Worm (Caenorhabditis elegans): ENCODE results near the gene str-158.

str-158 gene

DNA sequence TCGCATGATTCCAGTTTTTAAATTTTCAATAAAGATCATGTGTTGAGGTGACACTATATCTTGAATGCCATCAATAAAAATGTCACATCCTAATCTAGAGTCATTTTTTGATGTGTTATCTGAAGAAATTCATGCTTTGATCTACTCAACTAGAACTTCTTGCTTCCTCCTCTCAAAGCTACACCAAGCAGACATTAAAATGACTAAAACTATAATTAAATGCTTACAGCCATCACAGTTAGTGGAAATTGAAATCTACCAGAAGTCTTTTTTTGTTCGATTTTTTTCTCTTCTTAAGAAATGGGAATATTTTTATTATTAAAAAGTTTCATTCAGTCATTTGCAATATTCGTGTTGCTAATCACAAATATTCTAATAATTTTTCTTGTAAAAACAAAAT, at the start of gene str-158:
TSS of gene str-158 (plus strand) at position 301 of the 400 bp plus-strand sequence.
- TF ChIP-seq F13C5.2 (tag; optimal IDR thresholded peaks at IDR 0.05) (no peak), sea-1 (GFP tag; conservative IDR thresholded peaks at IDR 0.05) (no peak), tbx-37 (GFP tag; conservative IDR thresholded peaks at IDR 0.05) (no peak), hnd-1 (tag; optimal IDR thresholded peaks at IDR 0.05) (no peak), ceh-36 (tag; optimal IDR thresholded peaks at IDR 0.05) (no peak), aly-1 (tag; optimal IDR thresholded peaks at IDR 0.05) (no peak)

DNA sequence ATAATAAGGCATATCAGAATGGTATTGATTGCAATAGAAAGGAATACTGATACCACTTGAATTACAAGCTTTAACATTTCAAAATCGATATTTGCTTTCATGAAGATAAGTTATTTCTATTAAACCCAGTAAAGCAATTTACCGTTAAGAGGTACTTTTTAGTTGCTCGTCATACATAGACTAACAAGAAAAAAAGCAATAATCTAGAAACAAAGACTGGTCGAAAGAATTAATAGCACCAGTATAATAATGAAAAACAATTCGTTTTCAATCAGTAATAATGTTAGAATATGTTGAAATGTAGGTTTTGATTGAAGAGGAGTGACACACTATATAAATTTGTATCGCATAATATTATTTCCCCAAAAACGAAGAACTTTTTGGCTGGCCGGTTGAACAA, 47.3 kb upstream of the str-158 start, which contains the start of gene str-175:
TSS of gene str-175 (minus strand) at position 101 of the 400 bp plus-strand sequence.
- TF ChIP-seq hnd-1 (tag; optimal IDR thresholded peaks at IDR 0.05) (no peak), tra-4 (tag; optimal IDR thresholded peaks at IDR 0.05) (no peak), tbx-11 (GFP tag; IDR thresholded peaks at IDR 0.05) (no peak), F13C5.2 (tag; optimal IDR thresholded peaks at IDR 0.05) (no peak), scrt-1 (GFP tag; IDR thresholded peaks at IDR 0.05) (no peak), hmg-4 (GFP tag; optimal IDR thresholded peaks at IDR 0.05) (no peak), pes-1 (GFP tag; IDR thresholded peaks at IDR 0.05) (no peak), ceh-36 (tag; optimal IDR thresholded peaks at IDR 0.05) (no peak), ama-1 (optimal IDR thresholded peaks at IDR 0.05) (no peak), ets-7 (tag; optimal IDR thresholded peaks at IDR 0.05) (no peak), B0310.2 (tag; optimal IDR thresholded peaks at IDR 0.05) (no peak)

ce11 chrIV:4874603-4875002, 43.3 kb upstream of the str-158 start, which contains the start of gene str-174:
str-174 (minus strand) TSS chrIV:4874703.
- no peak for TF ChIP-seq B0310.2 (tag; optimal IDR thresholded peaks at IDR 0.05)
- TF ChIP-seq tbx-37 (GFP tag; conservative IDR thresholded peaks at IDR 0.05), result no peak
- TF ChIP-seq hmbx-1 (tag; optimal IDR thresholded peaks at IDR 0.05), result no peak
- no peak for TF ChIP-seq pes-1 (GFP tag; IDR thresholded peaks at IDR 0.05)
- no peak for TF ChIP-seq scrt-1 (GFP tag; IDR thresholded peaks at IDR 0.05)
- TF ChIP-seq F13C5.2 (tag; optimal IDR thresholded peaks at IDR 0.05), result no peak
- no peak for TF ChIP-seq aly-1 (tag; optimal IDR thresholded peaks at IDR 0.05)

DNA sequence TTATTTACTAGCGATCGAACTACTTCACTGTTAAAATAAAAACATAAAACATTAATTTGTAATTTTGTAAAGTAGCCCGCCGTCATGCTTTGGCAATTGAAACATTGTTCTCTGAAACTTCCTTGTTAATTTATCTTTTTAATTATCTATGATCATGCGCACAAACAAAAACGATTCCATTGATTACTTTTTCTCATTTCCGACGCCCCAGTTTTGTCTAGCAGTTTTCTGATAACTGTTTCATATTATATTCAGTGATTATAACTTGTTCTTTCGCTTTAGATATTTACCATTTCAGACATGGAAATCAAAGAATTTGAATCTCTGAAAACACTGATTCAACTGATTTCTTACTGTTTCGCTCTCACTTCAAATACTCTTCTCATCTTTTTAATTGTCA, 40.8 kb upstream of the str-158 start, which contains the start of gene str-170:
TSS of gene str-170 (plus strand) at position 301 of the 400 bp plus-strand sequence.
- TF ChIP-seq ceh-36 (tag; optimal IDR thresholded peaks at IDR 0.05) (no peak), pes-1 (GFP tag; IDR thresholded peaks at IDR 0.05) (no peak), hnd-1 (tag; optimal IDR thresholded peaks at IDR 0.05) (no peak), scrt-1 (GFP tag; IDR thresholded peaks at IDR 0.05) (no peak), aly-1 (tag; optimal IDR thresholded peaks at IDR 0.05) (no peak), tbx-11 (GFP tag; IDR thresholded peaks at IDR 0.05) (no peak), ceh-13 (GFP tag; optimal IDR thresholded peaks at IDR 0.05) (no peak), sea-1 (GFP tag; conservative IDR thresholded peaks at IDR 0.05) (no peak), flt-1 (GFP tag; IDR thresholded peaks at IDR 0.05) (no peak), ets-7 (tag; optimal IDR thresholded peaks at IDR 0.05) (no peak), tbx-37 (GFP tag; conservative IDR thresholded peaks at IDR 0.05) (no peak), ama-1 (optimal IDR thresholded peaks at IDR 0.05) (no peak)

DNA sequence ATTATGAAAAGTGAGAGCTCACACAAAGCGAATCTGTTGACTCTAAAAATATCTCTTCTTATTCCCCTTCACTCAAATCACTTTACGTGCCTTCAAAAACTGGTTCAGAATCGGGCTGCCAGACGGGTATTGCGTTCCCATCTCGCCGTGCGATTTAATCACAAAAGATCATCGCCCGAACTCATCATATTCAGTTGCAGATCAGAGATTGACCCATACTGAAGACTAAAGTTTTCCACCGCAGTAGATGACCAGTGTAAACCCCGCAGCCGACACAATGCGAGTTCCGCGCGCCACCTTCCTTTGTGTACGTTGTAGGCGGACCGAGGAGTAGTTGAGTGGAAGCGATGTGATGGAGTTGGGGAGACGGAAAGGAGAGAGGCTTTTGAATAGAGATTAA, 37.2 kb upstream of the str-158 start:
- no peak for TF ChIP-seq hmg-4 (GFP tag; optimal IDR thresholded peaks at IDR 0.05)
- peak; percentile 50 for TF ChIP-seq ama-1 (optimal IDR thresholded peaks at IDR 0.05)
- peak; percentile 8 for TF ChIP-seq F13C5.2 (tag; optimal IDR thresholded peaks at IDR 0.05)

DNA sequence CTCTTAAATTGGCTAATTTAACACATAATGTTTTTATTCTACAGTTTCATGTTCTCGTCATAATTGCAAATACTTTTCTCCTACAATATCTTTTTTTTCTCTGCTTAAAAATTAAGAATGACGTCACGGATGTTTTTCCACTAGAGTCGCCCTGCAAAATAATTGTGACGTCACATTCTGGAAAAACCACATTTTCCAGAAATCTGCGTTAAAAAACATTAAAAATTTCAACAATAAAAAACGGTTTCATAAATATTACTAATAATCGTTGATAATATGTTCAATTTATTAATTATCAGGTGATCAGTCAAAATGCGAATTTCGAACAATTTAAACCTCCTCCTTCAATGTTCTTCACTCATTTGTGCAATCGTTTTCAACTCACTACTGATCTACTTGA, 33.9 kb upstream of the str-158 start, which contains the start of gene str-166:
TSS of gene str-166 (plus strand) at position 301 of the 400 bp plus-strand sequence.
- TF ChIP-seq ama-1 (optimal IDR thresholded peaks at IDR 0.05) (no peak), ceh-36 (tag; optimal IDR thresholded peaks at IDR 0.05) (no peak), hmg-4 (GFP tag; optimal IDR thresholded peaks at IDR 0.05) (no peak), tbx-37 (GFP tag; conservative IDR thresholded peaks at IDR 0.05) (no peak), ceh-13 (GFP tag; optimal IDR thresholded peaks at IDR 0.05) (no peak)

ce11 chrIV:4885435-4885834, 32.4 kb upstream of the str-158 start:
- TF ChIP-seq F13C5.2 (tag; optimal IDR thresholded peaks at IDR 0.05) (no peak), tbx-11 (GFP tag; IDR thresholded peaks at IDR 0.05) (no peak), scrt-1 (GFP tag; IDR thresholded peaks at IDR 0.05) (no peak), pes-1 (GFP tag; IDR thresholded peaks at IDR 0.05) (0 out of 2 replicates have a peak, but pooled peaks have one; percentile 59), ets-7 (tag; optimal IDR thresholded peaks at IDR 0.05) (no peak), tbx-37 (GFP tag; conservative IDR thresholded peaks at IDR 0.05) (no peak), ama-1 (optimal IDR thresholded peaks at IDR 0.05) (no peak), B0310.2 (tag; optimal IDR thresholded peaks at IDR 0.05) (no peak), hnd-1 (tag; optimal IDR thresholded peaks at IDR 0.05) (no peak), aly-1 (tag; optimal IDR thresholded peaks at IDR 0.05) (no peak), flt-1 (GFP tag; IDR thresholded peaks at IDR 0.05) (no peak), ceh-13 (GFP tag; optimal IDR thresholded peaks at IDR 0.05) (no peak), tra-4 (tag; optimal IDR thresholded peaks at IDR 0.05) (no peak), sea-1 (GFP tag; conservative IDR thresholded peaks at IDR 0.05) (0 out of 2 replicates have a peak, but pooled peaks have one; percentile 49), ceh-36 (tag; optimal IDR thresholded peaks at IDR 0.05) (peak; percentile 1), hmbx-1 (tag; optimal IDR thresholded peaks at IDR 0.05) (no peak), hmg-4 (GFP tag; optimal IDR thresholded peaks at IDR 0.05) (no peak)

DNA sequence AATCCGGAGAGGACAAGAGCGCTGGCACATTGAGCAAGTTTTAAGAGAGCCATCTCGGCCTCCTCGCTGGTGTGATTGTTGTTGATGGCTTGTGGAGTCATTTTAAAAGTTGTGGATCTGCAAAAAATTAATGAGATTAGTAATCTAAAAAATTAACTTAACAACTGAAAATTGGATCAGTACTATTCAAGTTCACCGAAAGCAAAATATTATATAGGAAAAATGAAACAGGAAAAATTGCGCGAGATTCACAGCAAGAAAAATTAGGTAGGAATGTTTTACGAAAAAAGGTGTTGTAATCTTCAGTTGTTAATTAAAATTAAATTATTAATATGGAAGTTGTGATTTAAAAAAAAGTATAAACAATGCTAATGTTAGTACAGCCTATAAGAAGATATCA, 30.6 kb upstream of the str-158 start, which contains the start of gene T08B6.1:
TSS of gene T08B6.1 (minus strand) at position 101 of the 400 bp plus-strand sequence.
- TF ChIP-seq ceh-13 (GFP tag; optimal IDR thresholded peaks at IDR 0.05) (no peak), flt-1 (GFP tag; IDR thresholded peaks at IDR 0.05) (no peak)

DNA sequence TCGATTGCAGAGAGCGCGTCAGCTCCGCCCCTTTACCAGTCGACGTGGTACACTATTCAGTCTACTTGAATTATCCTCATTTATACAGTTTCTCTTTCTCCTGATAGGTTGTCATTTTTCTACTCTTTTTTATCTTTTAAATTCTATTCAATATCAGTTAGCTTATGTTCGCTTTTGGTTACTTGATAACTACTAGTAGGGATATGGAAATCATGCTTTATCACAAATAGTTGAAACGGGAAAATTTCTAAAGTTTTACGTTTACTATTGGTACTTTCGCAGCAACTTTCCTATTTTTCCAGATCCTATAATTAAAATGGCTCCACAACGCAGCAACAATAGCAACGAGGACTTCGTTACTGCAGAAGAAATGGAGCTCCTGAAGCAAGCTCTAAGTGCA, 28.3 kb upstream of the str-158 start, which contains the start of gene sgnh-1:
TSS of gene sgnh-1 (plus strand) at position 301 of the 400 bp plus-strand sequence.
- TF ChIP-seq aly-1 (tag; optimal IDR thresholded peaks at IDR 0.05), result no peak
- TF ChIP-seq ets-7 (tag; optimal IDR thresholded peaks at IDR 0.05), result no peak
- TF ChIP-seq tra-4 (tag; optimal IDR thresholded peaks at IDR 0.05), result no peak
- TF ChIP-seq tbx-37 (GFP tag; conservative IDR thresholded peaks at IDR 0.05), result no peak
- no peak for TF ChIP-seq sea-1 (GFP tag; conservative IDR thresholded peaks at IDR 0.05)
- TF ChIP-seq hmbx-1 (tag; optimal IDR thresholded peaks at IDR 0.05), result no peak
- no peak for TF ChIP-seq tbx-11 (GFP tag; IDR thresholded peaks at IDR 0.05)

Measured in whole organism, early embryonic.